Worm (Caenorhabditis elegans): Measurements from ENCODE around the gene B0410.1.

Gene B0410.1

ce11 chrX:2940572-2940971 is 46.2 kb downstream of the B0410.1 start, which contains the start of gene pfk-1.1:
pfk-1.1 (plus strand) TSS chrX:2940872.
- TF ChIP-seq him-1 (tag; optimal IDR thresholded peaks at IDR 0.05) (no peak), dao-5 (tag; optimal IDR thresholded peaks at IDR 0.05) (no peak), W03F9.2 (tag; optimal IDR thresholded peaks at IDR 0.05) (no peak)

ce11 chrX:2942327-2942726 is 48.0 kb downstream of the B0410.1 start:
- TF ChIP-seq W03F9.2 (tag; optimal IDR thresholded peaks at IDR 0.05) (no peak), dao-5 (tag; optimal IDR thresholded peaks at IDR 0.05) (no peak), him-1 (tag; optimal IDR thresholded peaks at IDR 0.05) (no peak)

- TF ChIP-seq W03F9.2 (tag; optimal IDR thresholded peaks at IDR 0.05) (no peak), dao-5 (tag; optimal IDR thresholded peaks at IDR 0.05) (no peak), him-1 (tag; optimal IDR thresholded peaks at IDR 0.05) (no peak)
Measured at ce11 chrX:2943611-2944010, 49.2 kb downstream of the B0410.1 start.
